Fruit fly (Drosophila melanogaster): Measurements from ENCODE around the gene RhoGDI.
A peak's percentile ranks its signal among the peaks of the same experiment; 100 is the strongest.

The RhoGDI gene

DNA sequence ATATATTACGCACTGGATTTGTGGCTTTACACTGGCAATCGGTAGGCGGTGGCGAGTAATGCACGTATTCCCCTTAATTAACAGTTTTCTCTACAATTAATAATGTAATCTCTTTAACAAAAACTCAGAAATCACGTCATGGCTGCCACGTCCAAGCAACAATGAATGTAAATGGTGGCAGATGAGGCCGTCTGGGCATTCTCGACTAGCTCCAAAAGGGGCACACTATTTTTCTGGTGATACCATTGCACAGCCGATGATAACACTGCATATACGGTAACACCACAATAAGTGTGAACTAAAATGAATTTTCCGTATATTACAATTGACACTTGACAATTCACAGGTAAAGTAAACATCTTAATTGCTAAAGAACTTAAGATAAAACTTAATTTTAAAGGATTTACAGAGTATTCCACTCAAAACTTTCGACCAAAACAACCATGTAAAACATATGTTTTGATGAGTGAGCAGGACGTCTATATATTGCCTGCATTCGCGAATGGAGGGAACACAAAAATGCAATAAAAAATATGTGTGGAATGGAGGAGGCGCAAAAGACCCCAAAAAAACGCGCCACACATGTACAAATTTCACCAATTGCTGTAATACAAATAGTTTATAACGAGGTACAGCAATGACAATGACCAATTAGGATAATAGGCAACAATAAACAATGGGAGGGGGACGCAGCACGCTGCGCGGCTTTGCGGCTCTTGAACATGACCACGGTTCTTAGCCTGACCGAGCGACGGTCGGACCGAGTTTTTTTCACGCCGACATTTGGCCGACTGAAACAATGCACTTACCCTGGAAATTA, 19.1 kb upstream of the RhoGDI start:
- no peak for TF ChIP-seq N (GFP tag; optimal IDR thresholded peaks at IDR 0.05)
- no peak for TF ChIP-seq Hnf4 (GFP tag; optimal IDR thresholded peaks at IDR 0.05)
- no peak for TF ChIP-seq Vsx2 (GFP tag; optimal IDR thresholded peaks at IDR 0.05; ENCODE audit: partially characterized antibody)
- TF ChIP-seq usp (GFP tag; optimal IDR thresholded peaks at IDR 0.05), result no peak
- no peak for TF ChIP-seq dl (GFP tag; optimal IDR thresholded peaks at IDR 0.05; ENCODE audit: insufficient read depth in 1 of 2, partially characterized antibody in 2 of 2)
- TF ChIP-seq Sp1 (GFP tag; optimal IDR thresholded peaks at IDR 0.05), result peak; percentile 26
- no peak for TF ChIP-seq Rel (GFP tag; optimal IDR thresholded peaks at IDR 0.05)
- peak; percentile 38 for TF ChIP-seq Rel (tag; optimal IDR thresholded peaks at IDR 0.05)
- no peak for TF ChIP-seq CG32264 (GFP tag; optimal IDR thresholded peaks at IDR 0.05)
- TF ChIP-seq sv (GFP tag; optimal IDR thresholded peaks at IDR 0.05), result no peak
- no peak for TF ChIP-seq pan (optimal IDR thresholded peaks at IDR 0.05)
- no peak for TF ChIP-seq Myc (optimal IDR thresholded peaks at IDR 0.05)
- no peak for TF ChIP-seq Hr83 (GFP tag; optimal IDR thresholded peaks at IDR 0.05; ENCODE audit: poor library complexity, severe bottlenecking)
- TF ChIP-seq CrebA (GFP tag; optimal IDR thresholded peaks at IDR 0.05; ENCODE audit: borderline replicate concordance), result no peak
- TF ChIP-seq OdsH (GFP tag; optimal IDR thresholded peaks at IDR 0.05), result no peak
- no peak for TF ChIP-seq fru (GFP tag; optimal IDR thresholded peaks at IDR 0.05)
- no peak for TF ChIP-seq woc (GFP tag; optimal IDR thresholded peaks at IDR 0.05)
- no peak for TF ChIP-seq Abd-B (GFP tag; optimal IDR thresholded peaks at IDR 0.05)
- TF ChIP-seq tai (GFP tag; optimal IDR thresholded peaks at IDR 0.05), result no peak
- no peak for TF ChIP-seq Dfd (GFP tag; optimal IDR thresholded peaks at IDR 0.05)
- TF ChIP-seq Dif (GFP tag; optimal IDR thresholded peaks at IDR 0.05; ENCODE audit: partially characterized antibody), result no peak
- no peak for TF ChIP-seq h (GFP tag; optimal IDR thresholded peaks at IDR 0.05)
- no peak for TF ChIP-seq Jra (GFP tag; optimal IDR thresholded peaks at IDR 0.05)
- no peak for TF ChIP-seq sage (GFP tag; optimal IDR thresholded peaks at IDR 0.05)
- peak; percentile 96 for TF ChIP-seq psq (GFP tag; optimal IDR thresholded peaks at IDR 0.05)
- no peak for TF ChIP-seq br (GFP tag; optimal IDR thresholded peaks at IDR 0.05)
- peak; percentile 34 for TF ChIP-seq HLH106 (tag; optimal IDR thresholded peaks at IDR 0.05)
- peak; percentile 46 for TF ChIP-seq rgr (GFP tag; optimal IDR thresholded peaks at IDR 0.05)
- TF ChIP-seq CG9705 (GFP tag; optimal IDR thresholded peaks at IDR 0.05), result no peak
- no peak for TF ChIP-seq jim (GFP tag; optimal IDR thresholded peaks at IDR 0.05)

DNA sequence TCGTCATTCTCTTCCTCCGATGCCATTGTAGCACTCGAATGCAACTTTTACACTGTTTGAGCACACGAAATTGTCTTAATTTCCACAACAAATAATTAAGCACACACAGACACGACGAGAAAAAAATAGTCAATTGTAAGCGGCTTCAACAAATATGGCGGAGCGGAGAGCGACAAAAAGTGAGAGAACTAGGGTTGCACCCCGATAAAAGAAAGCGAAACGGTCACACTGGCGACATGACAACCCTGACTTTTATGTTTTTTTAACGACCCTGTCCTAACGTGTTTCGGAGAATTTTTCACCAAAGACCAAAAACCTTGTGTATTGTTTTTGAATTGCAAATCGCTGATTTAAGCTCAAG, 18.5 kb upstream of the RhoGDI start, which contains the start of the genes Mi-2 and Prp3:
Mi-2 (minus strand) TSS at position 162 of the 361 bp plus-strand sequence.
Prp3 (plus strand) TSS at position 247 of the 361 bp plus-strand sequence.
- TF ChIP-seq Sp1 (GFP tag; optimal IDR thresholded peaks at IDR 0.05) (peak; percentile 42), br (GFP tag; optimal IDR thresholded peaks at IDR 0.05) (no peak), Rel (GFP tag; optimal IDR thresholded peaks at IDR 0.05) (no peak), Rel (tag; optimal IDR thresholded peaks at IDR 0.05) (peak; percentile 58), Dif (GFP tag; optimal IDR thresholded peaks at IDR 0.05; ENCODE audit: partially characterized antibody) (peak; percentile 53), HLH106 (tag; optimal IDR thresholded peaks at IDR 0.05) (no peak), CrebA (GFP tag; optimal IDR thresholded peaks at IDR 0.05; ENCODE audit: borderline replicate concordance) (no peak), Vsx2 (GFP tag; optimal IDR thresholded peaks at IDR 0.05; ENCODE audit: partially characterized antibody) (no peak), brk (GFP tag; optimal IDR thresholded peaks at IDR 0.05) (no peak), Myc (optimal IDR thresholded peaks at IDR 0.05) (no peak)

DNA sequence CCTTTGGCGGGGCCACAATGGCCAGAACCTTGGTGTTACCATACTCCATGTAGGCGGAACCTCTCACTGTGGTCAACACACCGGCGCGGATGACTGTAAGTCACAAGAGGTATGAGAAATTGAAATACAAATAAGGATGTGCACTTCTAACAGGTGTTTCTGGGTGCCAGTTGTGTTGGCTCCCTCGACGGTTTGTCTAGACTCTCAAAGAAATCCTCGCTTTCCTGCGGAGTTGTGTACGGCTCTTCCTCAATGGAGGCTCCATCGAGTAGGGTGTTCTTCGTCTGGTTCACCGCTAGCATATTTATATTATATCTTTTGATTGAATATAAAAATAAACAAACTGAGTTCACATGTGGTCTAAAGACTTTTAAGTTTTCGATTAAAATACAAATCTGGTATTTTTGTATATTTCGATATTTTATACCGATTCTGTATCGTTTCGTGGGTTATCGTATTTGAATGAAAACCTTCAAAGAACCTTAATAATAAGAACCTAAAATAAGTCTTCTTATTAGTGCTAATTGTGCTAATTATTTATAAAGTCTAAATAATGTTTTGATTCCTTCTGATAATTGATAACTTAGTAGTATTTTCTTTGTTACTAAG, 15.1 kb upstream of the RhoGDI start, which contains the start of gene Mtr3:
Mtr3 (minus strand) TSS at position 388 of the 609 bp plus-strand sequence.
- TF ChIP-seq Hr83 (GFP tag; optimal IDR thresholded peaks at IDR 0.05; ENCODE audit: poor library complexity, severe bottlenecking), result no peak
- TF ChIP-seq sv (GFP tag; optimal IDR thresholded peaks at IDR 0.05), result no peak

DNA sequence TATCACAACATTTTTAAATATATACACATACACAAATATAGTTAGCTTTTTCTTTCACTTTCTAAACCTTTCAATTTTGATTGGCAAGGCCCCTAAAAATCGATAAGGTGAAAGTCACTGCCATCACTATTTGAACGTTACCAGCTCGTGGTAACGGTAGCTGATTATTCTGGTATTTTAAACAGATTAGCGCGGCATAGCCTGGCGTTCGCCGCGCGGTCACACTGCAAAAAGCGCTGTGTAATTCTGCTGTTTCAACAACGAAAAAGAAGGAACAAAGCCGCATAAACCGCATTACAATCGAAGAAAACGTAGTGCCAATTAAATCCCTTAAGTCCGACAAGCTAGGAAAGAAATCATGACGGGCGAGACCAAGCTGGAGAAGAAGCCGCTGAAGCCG, 13.7 kb upstream of the RhoGDI start, which contains the start of gene Rpn1:
Rpn1 (plus strand) TSS at position 219 of the 400 bp plus-strand sequence.
- TF ChIP-seq Rel (GFP tag; optimal IDR thresholded peaks at IDR 0.05) (no peak), Rel (tag; optimal IDR thresholded peaks at IDR 0.05) (peak; percentile 29), sv (GFP tag; optimal IDR thresholded peaks at IDR 0.05) (no peak), Hr83 (GFP tag; optimal IDR thresholded peaks at IDR 0.05; ENCODE audit: poor library complexity, severe bottlenecking) (peak; percentile 23)

All from whole organism, wandering third instar larva.